Fruit fly (Drosophila melanogaster): Measurements from ENCODE around the gene CG14095.

DNA sequence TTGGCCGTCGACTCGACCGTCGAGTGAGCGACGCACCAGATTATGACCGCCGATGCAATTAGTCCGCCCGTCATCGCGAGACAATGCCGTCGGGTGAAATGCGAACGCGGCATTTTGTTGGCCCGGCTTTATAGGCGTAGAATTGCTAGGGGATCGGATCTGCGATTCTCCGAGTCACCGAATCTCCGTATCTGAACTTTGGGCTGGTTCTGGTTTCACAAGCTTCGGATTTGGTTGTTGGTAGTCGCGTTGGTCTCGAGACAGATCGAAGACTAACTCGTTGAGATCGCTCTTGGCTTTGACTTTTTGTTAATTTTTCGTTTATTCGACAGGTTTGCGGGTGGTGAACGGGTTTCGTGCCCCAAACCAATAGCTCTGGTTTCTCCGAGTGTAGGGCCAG lies 32.0 kb upstream of the CG14095 start:
- no peak for TF ChIP-seq Ets96B (tag; optimal IDR thresholded peaks at IDR 0.05)
- no peak for TF ChIP-seq Sox14 (GFP tag; optimal IDR thresholded peaks at IDR 0.05)
- TF ChIP-seq CG6792 (GFP tag; optimal IDR thresholded peaks at IDR 0.05): no peak
- no peak for TF ChIP-seq CG34406 (GFP tag; optimal IDR thresholded peaks at IDR 0.05)
- TF ChIP-seq Smox (GFP tag; optimal IDR thresholded peaks at IDR 0.05): no peak
- TF ChIP-seq Sox102F (GFP tag; optimal IDR thresholded peaks at IDR 0.05): no peak
